Fruit fly (Drosophila melanogaster): ENCODE data around the gene CG13386.

The CG13386 gene

dm6 chr2L:8371354-8371937 lies 27.4 kb upstream of the CG13386 start:
- TF ChIP-seq CG7101 (tag; optimal IDR thresholded peaks at IDR 0.05) = peak; percentile 17
- TF ChIP-seq CG14711 (tag; optimal IDR thresholded peaks at IDR 0.05) = peak; percentile 29
- no peak for TF ChIP-seq ovo (GFP tag; optimal IDR thresholded peaks at IDR 0.05)
- no peak for TF ChIP-seq tj (GFP tag; optimal IDR thresholded peaks at IDR 0.05)
- TF ChIP-seq CG12768 (GFP tag; optimal IDR thresholded peaks at IDR 0.05) = peak; percentile 64
- no peak for TF ChIP-seq kay (GFP tag; ENCODE audit: borderline replicate concordance)
- TF ChIP-seq CG1620 (GFP tag; optimal IDR thresholded peaks at IDR 0.05) = no peak
- TF ChIP-seq cnc (optimal IDR thresholded peaks at IDR 0.05) = no peak
- no peak for TF ChIP-seq Crg-1 (GFP tag; optimal IDR thresholded peaks at IDR 0.05)
- no peak for TF ChIP-seq CG5204 (GFP tag; optimal IDR thresholded peaks at IDR 0.05)
- TF ChIP-seq CG33017 (tag; optimal IDR thresholded peaks at IDR 0.05) = no peak
- TF ChIP-seq pad (GFP tag; optimal IDR thresholded peaks at IDR 0.05) = no peak
- no peak for TF ChIP-seq CG7045 (GFP tag; optimal IDR thresholded peaks at IDR 0.05)
- TF ChIP-seq toe (GFP tag; optimal IDR thresholded peaks at IDR 0.05) = peak; percentile 22
- peak; percentile 9 for TF ChIP-seq bab1 (GFP tag; optimal IDR thresholded peaks at IDR 0.05)

dm6 chr2L:8372248-8372647 lies 26.6 kb upstream of the CG13386 start:
- no peak for TF ChIP-seq toe (GFP tag; optimal IDR thresholded peaks at IDR 0.05)

- TF ChIP-seq CG33017 (tag; optimal IDR thresholded peaks at IDR 0.05) (no peak), bab1 (GFP tag; optimal IDR thresholded peaks at IDR 0.05) (peak; percentile 56)
These were observed 24.6 kb upstream of the CG13386 start, which contains the start of gene Wdr82 for dm6 chr2L:8374235-8374634. Wdr82 (plus strand) TSS chr2L:8374461.

DNA sequence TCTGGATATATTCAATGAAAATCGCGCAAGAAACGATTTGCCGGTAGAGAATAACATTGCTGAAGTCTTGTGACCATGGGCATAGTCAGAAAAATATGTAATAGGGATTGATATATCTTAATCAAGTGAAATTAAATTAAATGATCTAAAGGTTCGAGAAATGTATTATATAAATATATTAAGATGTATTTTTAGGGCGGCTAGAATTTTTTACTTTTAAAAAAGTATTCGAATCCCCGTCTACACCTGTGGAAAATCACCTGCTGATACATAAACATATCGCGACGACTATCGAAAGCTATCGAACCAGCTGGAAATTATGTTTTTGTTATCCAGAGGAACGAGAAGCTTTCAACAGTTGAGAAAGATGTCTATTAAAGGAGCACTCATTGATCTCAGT lies 22.1 kb upstream of the CG13386 start, which contains the start of the genes CG13390 and CG17294:
CG13390 (minus strand) TSS at position 81 of the 400 bp plus-strand sequence.
CG17294 (plus strand) TSS at position 319 of the 400 bp plus-strand sequence.
- no peak for TF ChIP-seq cnc (optimal IDR thresholded peaks at IDR 0.05)
- peak; percentile 97 for TF ChIP-seq kay (GFP tag; ENCODE audit: borderline replicate concordance)
- peak; percentile 88 for TF ChIP-seq ovo (GFP tag; optimal IDR thresholded peaks at IDR 0.05)
- peak; percentile 99 for TF ChIP-seq CG11617 (GFP tag; optimal IDR thresholded peaks at IDR 0.05)
- TF ChIP-seq tj (GFP tag; optimal IDR thresholded peaks at IDR 0.05) = peak; percentile 88
- peak; percentile 99 for TF ChIP-seq CG14711 (tag; optimal IDR thresholded peaks at IDR 0.05)
- peak; percentile 100 for TF ChIP-seq CG12768 (GFP tag; optimal IDR thresholded peaks at IDR 0.05)
- TF ChIP-seq CG33017 (tag; optimal IDR thresholded peaks at IDR 0.05) = peak; percentile 99
- peak; percentile 98 for TF ChIP-seq Crg-1 (GFP tag; optimal IDR thresholded peaks at IDR 0.05)
- peak; percentile 93 for TF ChIP-seq cic (GFP tag; optimal IDR thresholded peaks at IDR 0.05)
- TF ChIP-seq CG1620 (GFP tag; optimal IDR thresholded peaks at IDR 0.05) = peak; percentile 98
- TF ChIP-seq CG5204 (GFP tag; optimal IDR thresholded peaks at IDR 0.05) = no peak
- peak; percentile 95 for TF ChIP-seq pad (GFP tag; optimal IDR thresholded peaks at IDR 0.05)
- peak; percentile 100 for TF ChIP-seq bab1 (GFP tag; optimal IDR thresholded peaks at IDR 0.05)
- peak; percentile 95 for TF ChIP-seq Hr96 (GFP tag; optimal IDR thresholded peaks at IDR 0.05)
- peak; percentile 98 for TF ChIP-seq toe (GFP tag; optimal IDR thresholded peaks at IDR 0.05)
- peak; percentile 99 for TF ChIP-seq CG7045 (GFP tag; optimal IDR thresholded peaks at IDR 0.05)
- peak; percentile 98 for TF ChIP-seq Clk (GFP tag; optimal IDR thresholded peaks at IDR 0.05)
- TF ChIP-seq Mnt (GFP tag; optimal IDR thresholded peaks at IDR 0.05) = peak; percentile 94
- TF ChIP-seq CG7101 (tag; optimal IDR thresholded peaks at IDR 0.05) = peak; percentile 100

DNA sequence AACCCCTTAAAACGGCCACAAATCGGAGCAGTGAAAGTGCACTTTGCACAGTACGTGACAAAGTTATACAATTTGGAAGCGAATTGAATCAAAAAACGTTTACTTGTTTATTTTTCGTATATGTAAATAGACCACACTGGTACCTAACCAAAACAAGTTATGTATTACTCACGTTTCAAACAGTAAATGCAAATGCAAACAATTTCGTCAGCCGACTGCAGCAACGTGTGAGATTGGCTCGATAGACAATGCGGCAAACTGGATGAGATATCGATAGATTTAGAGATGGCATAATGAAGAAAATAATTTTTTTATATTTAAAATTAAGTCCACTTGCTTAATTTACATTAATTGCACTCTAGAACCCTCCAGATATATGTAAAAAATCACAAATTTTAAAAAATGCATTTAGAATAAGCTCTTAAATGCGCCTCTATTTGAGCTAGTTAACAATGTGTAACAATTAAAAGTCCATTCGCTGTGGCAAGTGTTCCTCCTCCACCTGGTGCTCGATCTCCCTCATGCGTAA lies 17.2 kb upstream of the CG13386 start, which contains the start of gene AlaRS:
AlaRS (minus strand) TSS at position 257 of the 529 bp plus-strand sequence.
- TF ChIP-seq cic (GFP tag; optimal IDR thresholded peaks at IDR 0.05) (peak; percentile 24), bab1 (GFP tag; optimal IDR thresholded peaks at IDR 0.05) (peak; percentile 71), CG11617 (GFP tag; optimal IDR thresholded peaks at IDR 0.05) (peak; percentile 70), kay (GFP tag; ENCODE audit: borderline replicate concordance) (peak; percentile 87), toe (GFP tag; optimal IDR thresholded peaks at IDR 0.05) (peak; percentile 34), ovo (GFP tag; optimal IDR thresholded peaks at IDR 0.05) (no peak), cnc (optimal IDR thresholded peaks at IDR 0.05) (no peak), CG7101 (tag; optimal IDR thresholded peaks at IDR 0.05) (peak; percentile 51), CG33017 (tag; optimal IDR thresholded peaks at IDR 0.05) (peak; percentile 60), Hr96 (GFP tag; optimal IDR thresholded peaks at IDR 0.05) (no peak), Clk (GFP tag; optimal IDR thresholded peaks at IDR 0.05) (no peak), CG1620 (GFP tag; optimal IDR thresholded peaks at IDR 0.05) (peak; percentile 40), CG5204 (GFP tag; optimal IDR thresholded peaks at IDR 0.05) (peak; percentile 37), Crg-1 (GFP tag; optimal IDR thresholded peaks at IDR 0.05) (peak; percentile 30), pad (GFP tag; optimal IDR thresholded peaks at IDR 0.05) (no peak), CG14711 (tag; optimal IDR thresholded peaks at IDR 0.05) (peak; percentile 52), CG12768 (GFP tag; optimal IDR thresholded peaks at IDR 0.05) (peak; percentile 61), tj (GFP tag; optimal IDR thresholded peaks at IDR 0.05) (peak; percentile 69), Mnt (GFP tag; optimal IDR thresholded peaks at IDR 0.05) (peak; percentile 90), CG7045 (GFP tag; optimal IDR thresholded peaks at IDR 0.05) (peak; percentile 29)

dm6 chr2L:8382646-8383045 lies 16.2 kb upstream of the CG13386 start, which contains the start of the genes CG13392 and Rcd4:
CG13392 (minus strand) TSS chr2L:8382807.
Rcd4 (plus strand) TSS chr2L:8382861.
- peak; percentile 72 for TF ChIP-seq CG33017 (tag; optimal IDR thresholded peaks at IDR 0.05)
- TF ChIP-seq CG11617 (GFP tag; optimal IDR thresholded peaks at IDR 0.05) = peak; percentile 62
- peak; percentile 62 for TF ChIP-seq CG5204 (GFP tag; optimal IDR thresholded peaks at IDR 0.05)
- peak; percentile 53 for TF ChIP-seq tj (GFP tag; optimal IDR thresholded peaks at IDR 0.05)
- peak; percentile 73 for TF ChIP-seq CG7045 (GFP tag; optimal IDR thresholded peaks at IDR 0.05)
- TF ChIP-seq ovo (GFP tag; optimal IDR thresholded peaks at IDR 0.05) = peak; percentile 73
- peak; percentile 88 for TF ChIP-seq CG7101 (tag; optimal IDR thresholded peaks at IDR 0.05)
- TF ChIP-seq Clk (GFP tag; optimal IDR thresholded peaks at IDR 0.05) = peak; percentile 27
- peak; percentile 70 for TF ChIP-seq CG14711 (tag; optimal IDR thresholded peaks at IDR 0.05)
- TF ChIP-seq CG1620 (GFP tag; optimal IDR thresholded peaks at IDR 0.05) = peak; percentile 83
- TF ChIP-seq kay (GFP tag; ENCODE audit: borderline replicate concordance) = peak; percentile 59
- peak; percentile 57 for TF ChIP-seq toe (GFP tag; optimal IDR thresholded peaks at IDR 0.05)
- peak; percentile 88 for TF ChIP-seq Mnt (GFP tag; optimal IDR thresholded peaks at IDR 0.05)
- peak; percentile 80 for TF ChIP-seq pad (GFP tag; optimal IDR thresholded peaks at IDR 0.05)
- peak; percentile 77 for TF ChIP-seq CG12768 (GFP tag; optimal IDR thresholded peaks at IDR 0.05)
- peak; percentile 63 for TF ChIP-seq cic (GFP tag; optimal IDR thresholded peaks at IDR 0.05)
- TF ChIP-seq Crg-1 (GFP tag; optimal IDR thresholded peaks at IDR 0.05) = peak; percentile 91
- TF ChIP-seq bab1 (GFP tag; optimal IDR thresholded peaks at IDR 0.05) = peak; percentile 82
- peak; percentile 80 for TF ChIP-seq Hr96 (GFP tag; optimal IDR thresholded peaks at IDR 0.05)
- no peak for TF ChIP-seq cnc (optimal IDR thresholded peaks at IDR 0.05)
